Worm (Caenorhabditis elegans) whole organism, L4/young adult: ENCODE data around the gene ZK185.3.

Experiments
- W03F9.2 ChIP-seq: fragments of 150-350 bp; optimal IDR thresholded peaks from 2 replicates; lab custom pipeline; 2014; ENCODE audit warnings: missing biosample characterization, missing genetic modification characterization
- dao-5 ChIP-seq: sonication (generic microtip); optimal IDR thresholded peaks from 2 replicates; lab custom pipeline; 2016; ENCODE audit warnings: missing genotype, missing genetic modification characterization, moderate library complexity, missing compliant biosample characterization
- him-1 ChIP-seq: sonication (generic microtip); optimal IDR thresholded peaks from 2 replicates; lab custom pipeline; 2016; ENCODE audit warnings: missing genotype, missing genetic modification reagents, missing genetic modification characterization, missing compliant biosample characterization

DNA sequence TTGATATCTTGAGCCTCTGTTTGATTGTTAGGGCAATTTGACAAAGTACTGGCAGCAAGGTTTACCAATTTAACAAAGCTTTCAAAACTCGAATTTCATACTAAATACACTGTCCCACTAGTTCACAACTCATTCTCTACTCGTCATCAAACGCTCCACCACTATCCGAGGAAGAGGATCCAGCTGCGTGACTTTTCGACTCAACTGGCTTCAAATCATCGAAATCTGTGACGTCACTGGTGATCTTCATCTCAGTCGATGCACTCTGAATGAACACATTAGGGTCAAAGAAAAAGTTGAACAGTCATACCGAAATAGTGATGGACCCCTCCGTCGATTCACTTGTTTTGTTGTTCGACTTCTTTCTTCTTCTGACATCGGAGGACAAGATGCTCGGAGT lies 35.6 kb upstream of the ZK185.3 start:
- TF ChIP-seq him-1 (tag; lab: Kevin White, UChicago) = no peak
- no peak for TF ChIP-seq W03F9.2 (tag; lab: Kevin White, UChicago)
- no peak for TF ChIP-seq dao-5 (tag; lab: Kevin White, UChicago)
